Fruit fly (Drosophila melanogaster) whole organism, embryonic: Measurements from ENCODE around the gene Nelf-E.

Source experiments
- Asciz ChIP-seq: fragments of 200-800 bp; sonication (Bioruptor generic); optimal IDR thresholded peaks from 2 replicates; lab custom pipeline; 2017; ENCODE audit warnings: missing biosample characterization, mild to moderate bottlenecking, missing genetic modification characterization, missing genetic modification reagents
- Bteb2 ChIP-seq: fragments of 200-800 bp; sonication (Bioruptor generic); optimal IDR thresholded peaks from 2 replicates; lab custom pipeline; 2016; ENCODE audit warnings: missing biosample characterization, missing genetic modification characterization
- CG10654 ChIP-seq: fragments of 200-800 bp; sonication (Bioruptor generic); optimal IDR thresholded peaks from 2 replicates; lab custom pipeline; 2016; ENCODE audit warnings: missing biosample characterization, missing genetic modification characterization
- CG11085 ChIP-seq: fragments of 200-800 bp; sonication (Bioruptor generic); IDR thresholded peaks from 2 replicates; pipeline ENCODE4 v1.3.6; 2022; ENCODE audit warnings: missing biosample characterization, missing genetic modification characterization
- CG11247 ChIP-seq: fragments of 200-800 bp; sonication (Bioruptor generic); IDR thresholded peaks from 2 replicates; pipeline ENCODE4 v1.3.6; 2022; ENCODE audit warnings: missing biosample characterization, missing genetic modification characterization
- CG11560 ChIP-seq: fragments of 200-800 bp; sonication (Bioruptor generic); IDR thresholded peaks from 3 replicates; pipeline ENCODE4 v1.3.6; 2022; ENCODE audit warnings: missing biosample characterization, missing genetic modification characterization
- CG12104 ChIP-seq: fragments of 200-800 bp; sonication (Bioruptor generic); optimal IDR thresholded peaks from 3 replicates; lab custom pipeline; 2016; ENCODE audit warnings: missing biosample characterization, missing genetic modification characterization
- CG12155 ChIP-seq: fragments of 200-800 bp; sonication (Bioruptor generic); optimal IDR thresholded peaks from 3 replicates; lab custom pipeline; 2016; ENCODE audit warnings: missing biosample characterization, missing genetic modification characterization
- CG14014 ChIP-seq: fragments of 200-800 bp; sonication (Bioruptor generic); IDR thresholded peaks from 2 replicates; pipeline ENCODE4 v1.3.6; 2022; ENCODE audit warnings: missing biosample characterization, missing genetic modification characterization
- CG14710 ChIP-seq: fragments of 200-800 bp; sonication (Bioruptor generic); optimal IDR thresholded peaks from 3 replicates; lab custom pipeline; 2019; ENCODE audit warnings: missing biosample characterization, mild to moderate bottlenecking, missing genetic modification characterization, moderate library complexity
- CG15514 ChIP-seq: fragments of 200-800 bp; sonication (Bioruptor generic); optimal IDR thresholded peaks from 3 replicates; lab custom pipeline; 2017; ENCODE audit warnings: missing biosample characterization, missing genetic modification characterization, mild to moderate bottlenecking, moderate library complexity, missing genetic modification reagents
- CG17186 ChIP-seq: fragments of 200-800 bp; sonication (Bioruptor generic); optimal IDR thresholded peaks from 3 replicates; lab custom pipeline; 2017; ENCODE audit warnings: missing biosample characterization, missing genetic modification reagents, missing genetic modification characterization
- CG18764 ChIP-seq: fragments of 200-800 bp; sonication (Bioruptor generic); optimal IDR thresholded peaks from 3 replicates; lab custom pipeline; 2016; ENCODE audit warnings: missing biosample characterization, missing genetic modification characterization
- CG2129 ChIP-seq: fragments of 200-800 bp; sonication (Bioruptor generic); IDR thresholded peaks from 2 replicates; pipeline ENCODE4 v1.3.6; 2022; ENCODE audit warnings: missing biosample characterization, missing genetic modification characterization; ENCODE audit not compliant: partially characterized antibody
- CG3281 ChIP-seq: fragments of 200-800 bp; sonication (Bioruptor generic); optimal IDR thresholded peaks from 3 replicates; lab custom pipeline; 2017; ENCODE audit warnings: missing biosample characterization, mild to moderate bottlenecking, missing genetic modification characterization
- CG34376 ChIP-seq: fragments of 200-800 bp; sonication (Bioruptor generic); optimal IDR thresholded peaks from 2 replicates; lab custom pipeline; 2018; ENCODE audit warnings: missing biosample characterization, mild to moderate bottlenecking, missing genetic modification characterization
- CG34422 ChIP-seq: fragments of 200-800 bp; sonication (Bioruptor generic); IDR thresholded peaks from 3 replicates; pipeline ENCODE4 v1.3.6; 2022; ENCODE audit warnings: missing biosample characterization, missing genetic modification characterization
- CG5953 ChIP-seq: fragments of 200-800 bp; sonication (Bioruptor generic); IDR thresholded peaks from 2 replicates; pipeline ENCODE4 v1.3.6; 2022; ENCODE audit warnings: missing biosample characterization, missing genetic modification characterization
- CG7556 ChIP-seq: fragments of 200-800 bp; sonication (Bioruptor generic); optimal IDR thresholded peaks from 2 replicates; lab custom pipeline; 2017; ENCODE audit warnings: missing biosample characterization, mild to moderate bottlenecking, missing genetic modification characterization
- CG7786 ChIP-seq: fragments of 200-800 bp; sonication (Bioruptor generic); optimal IDR thresholded peaks from 2 replicates; lab custom pipeline; 2016; ENCODE audit warnings: missing biosample characterization, missing genetic modification characterization
- CHES-1-like ChIP-seq: fragments of 200-800 bp; sonication (Bioruptor generic); optimal IDR thresholded peaks from 2 replicates; lab custom pipeline; 2016; ENCODE audit warnings: missing biosample characterization, missing genetic modification characterization
- CkIIα-i1 ChIP-seq: fragments of 200-800 bp; sonication (Bioruptor generic); IDR thresholded peaks from 2 replicates; pipeline ENCODE4 v1.3.6; 2022; ENCODE audit warnings: missing biosample characterization, missing genetic modification characterization
- D19B ChIP-seq: fragments of 200-800 bp; sonication (Bioruptor generic); optimal IDR thresholded peaks from 2 replicates; lab custom pipeline; 2017; ENCODE audit warnings: missing biosample characterization, mild to moderate bottlenecking, missing genetic modification characterization
- Dek ChIP-seq: fragments of 200-800 bp; sonication (Bioruptor generic); optimal IDR thresholded peaks from 3 replicates; lab custom pipeline; 2019; ENCODE audit warnings: missing biosample characterization, mild to moderate bottlenecking, missing genetic modification characterization, moderate library complexity
- Doc3 ChIP-seq: fragments of 200-800 bp; sonication (Bioruptor generic); IDR thresholded peaks from 3 replicates; pipeline ENCODE4 v1.3.6; 2022; ENCODE audit warnings: missing biosample characterization, missing genetic modification characterization; ENCODE audit not compliant: partially characterized antibody
- Dref ChIP-seq: fragments of 200-800 bp; sonication (Bioruptor generic); IDR thresholded peaks from 2 replicates; pipeline ENCODE4 v1.3.6; 2022; ENCODE audit warnings: missing biosample characterization, missing genetic modification characterization
- Ets97D ChIP-seq: fragments of 200-800 bp; sonication (Bioruptor generic); optimal IDR thresholded peaks from 3 replicates; lab custom pipeline; 2016; ENCODE audit warnings: missing biosample characterization, missing genetic modification characterization
- Mrtf ChIP-seq: fragments of 200-800 bp; sonication (Bioruptor generic); IDR thresholded peaks from 3 replicates; pipeline ENCODE4 v1.3.6; 2022; ENCODE audit warnings: missing biosample characterization, missing genetic modification characterization
- NK7.1 ChIP-seq: fragments of 200-800 bp; sonication (Bioruptor generic); optimal IDR thresholded peaks from 3 replicates; lab custom pipeline; 2016; ENCODE audit warnings: missing biosample characterization, missing genetic modification characterization
- NfI ChIP-seq: fragments of 200-800 bp; sonication (Bioruptor generic); optimal IDR thresholded peaks from 3 replicates; lab custom pipeline; 2018; ENCODE audit warnings: missing biosample characterization, mild to moderate bottlenecking, missing genetic modification characterization, moderate library complexity
- abd-A ChIP-seq: fragments of 200-800 bp; sonication (Bioruptor generic); optimal IDR thresholded peaks from 3 replicates; lab custom pipeline; 2019; ENCODE audit warnings: missing biosample characterization, mild to moderate bottlenecking, missing genetic modification characterization, moderate library complexity
- ash1 ChIP-seq: fragments of 200-800 bp; sonication (Bioruptor generic); optimal IDR thresholded peaks from 2 replicates; lab custom pipeline; 2018; ENCODE audit warnings: missing biosample characterization, mild to moderate bottlenecking, missing genetic modification characterization
- cas ChIP-seq: fragments of 200-800 bp; sonication (Bioruptor generic); IDR thresholded peaks from 2 replicates; pipeline ENCODE4 v1.3.6; 2022; ENCODE audit warnings: missing biosample characterization, missing genetic modification characterization
- chinmo ChIP-seq: fragments of 200-800 bp; sonication (Bioruptor generic); IDR thresholded peaks from 4 replicates; pipeline ENCODE4 v1.3.6; 2022; ENCODE audit warnings: missing biosample characterization, missing genetic modification characterization; ENCODE audit not compliant: partially characterized antibody
- corto ChIP-seq: fragments of 200-800 bp; sonication (Bioruptor generic); optimal IDR thresholded peaks from 2 replicates; lab custom pipeline; 2016; ENCODE audit warnings: missing biosample characterization, mild to moderate bottlenecking, missing genetic modification characterization, moderate library complexity
- disco-r ChIP-seq: fragments of 200-800 bp; sonication (Bioruptor generic); optimal IDR thresholded peaks from 2 replicates; lab custom pipeline; 2016; ENCODE audit warnings: missing biosample characterization, missing genetic modification characterization
- gce ChIP-seq: fragments of 200-800 bp; sonication (Bioruptor generic); IDR thresholded peaks from 3 replicates; pipeline ENCODE4 v1.3.6; 2022; ENCODE audit warnings: missing biosample characterization, missing genetic modification characterization
- gcm ChIP-seq: fragments of 200-800 bp; sonication (Bioruptor generic); optimal IDR thresholded peaks from 2 replicates; lab custom pipeline; 2019; ENCODE audit warnings: missing biosample characterization, mild to moderate bottlenecking, missing genetic modification characterization, moderate library complexity
- h ChIP-seq: fragments of >200 bp; optimal IDR thresholded peaks from 2 replicates; lab custom pipeline; 2017
- hkb ChIP-seq, 2 experiments: fragments of 200-800 bp in 1 of 2; fragments of >200 bp in 1 of 2; sonication (Bioruptor generic) in 1 of 2; IDR thresholded peaks in 1 of 2; optimal IDR thresholded peaks in 1 of 2; 2 replicates each; pipeline versions ENCODE4 v1.3.6 to Lab custom; 2017 to 2022; ENCODE audit warnings: missing biosample characterization in 1 of 2, missing genetic modification characterization in 1 of 2
- jing ChIP-seq: fragments of 200-800 bp; sonication (Bioruptor generic); optimal IDR thresholded peaks from 2 replicates; lab custom pipeline; 2018; ENCODE audit warnings: missing biosample characterization, mild to moderate bottlenecking, missing genetic modification characterization
- mam ChIP-seq: fragments of 200-800 bp; sonication (Bioruptor generic); optimal IDR thresholded peaks from 3 replicates; lab custom pipeline; 2016; ENCODE audit warnings: missing biosample characterization, missing genetic modification characterization
- scrt ChIP-seq: fragments of 200-800 bp; sonication (Bioruptor generic); optimal IDR thresholded peaks from 2 replicates; lab custom pipeline; 2018; ENCODE audit warnings: missing biosample characterization, mild to moderate bottlenecking, missing genetic modification characterization, moderate library complexity
- sima ChIP-seq: fragments of 200-800 bp; sonication (Bioruptor generic); optimal IDR thresholded peaks from 2 replicates; lab custom pipeline; 2016; ENCODE audit warnings: missing biosample characterization, missing genetic modification characterization
- slp2 ChIP-seq: fragments of 200-800 bp; sonication (Bioruptor generic); optimal IDR thresholded peaks from 2 replicates; lab custom pipeline; 2016; ENCODE audit warnings: missing biosample characterization, missing genetic modification characterization
- sug ChIP-seq: fragments of 200-800 bp; optimal IDR thresholded peaks from 2 replicates; lab custom pipeline; 2019; ENCODE audit warnings: missing biosample characterization, mild to moderate bottlenecking, missing genetic modification characterization, moderate library complexity
- tap ChIP-seq: fragments of 200-800 bp; optimal IDR thresholded peaks from 3 replicates; lab custom pipeline; 2019; ENCODE audit warnings: missing biosample characterization, mild to moderate bottlenecking, missing genetic modification characterization, moderate library complexity
- toy ChIP-seq: fragments of 200-800 bp; sonication (Bioruptor generic); IDR thresholded peaks from 2 replicates; pipeline ENCODE4 v1.3.6; 2022; ENCODE audit warnings: missing biosample characterization, missing genetic modification characterization
- trem ChIP-seq: fragments of 200-800 bp; optimal IDR thresholded peaks from 3 replicates; lab custom pipeline; 2019; ENCODE audit warnings: missing biosample characterization, mild to moderate bottlenecking, missing genetic modification characterization, moderate library complexity
- tup ChIP-seq: fragments of 200-800 bp; sonication (Bioruptor generic); optimal IDR thresholded peaks from 2 replicates; lab custom pipeline; 2016; ENCODE audit warnings: missing biosample characterization, mild to moderate bottlenecking, missing genetic modification characterization, moderate library complexity
- zfh1 ChIP-seq: fragments of 200-800 bp; sonication (Bioruptor generic); IDR thresholded peaks from 3 replicates; pipeline ENCODE4 v1.3.6; 2022; ENCODE audit warnings: missing biosample characterization, missing genetic modification characterization

Nelf-E gene

DNA sequence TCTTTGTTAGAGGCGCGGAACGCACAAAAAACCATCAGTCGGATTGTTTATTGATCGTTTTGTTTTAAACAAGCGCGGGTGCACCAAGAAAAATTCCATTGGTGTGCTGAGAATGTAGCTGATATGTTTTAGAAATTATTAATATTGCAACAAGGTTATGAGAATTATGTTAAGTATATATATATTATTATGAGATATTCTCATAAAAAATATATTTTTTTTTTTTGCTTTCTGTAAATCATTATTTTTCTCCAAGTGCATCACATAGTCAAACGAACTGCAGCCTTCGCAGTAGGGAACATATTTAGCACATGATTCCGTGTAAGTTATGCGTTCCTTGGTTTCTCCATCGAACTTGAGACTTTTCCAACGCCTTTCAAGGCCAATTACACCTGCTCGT is 28.3 kb upstream of the Nelf-E start (continued):
- TF ChIP-seq Doc3 (GFP tag; lab: Robert Waterston, UW) (no peak), sug (tag; lab: Kevin White, UChicago) (peak; percentile 29), CkIIα-i1 (GFP tag; lab: Robert Waterston, UW) (no peak), CG7786 (GFP tag; lab: Kevin White, UChicago) (no peak), CG11560 (tag; lab: Robert Waterston, UW) (peak; percentile 48; the same call in 1 of the 3 replicates), Asciz (peak; percentile 49), NfI (GFP tag; lab: Kevin White, UChicago) (peak; percentile 8), CG34376 (GFP tag; lab: Kevin White, UChicago) (no peak), hkb (optimal IDR thresholded peaks at IDR 0.05; lab: Kevin White, UChicago) (no peak), hkb (GFP tag; IDR thresholded peaks at IDR 0.05; lab: Robert Waterston, UW) (peak; percentile 86), mam (GFP tag; lab: Kevin White, UChicago) (no peak), CG34422 (GFP tag; lab: Robert Waterston, UW) (peak; percentile 82), CG18764 (GFP tag; lab: Kevin White, UChicago) (peak; percentile 19), CG14014 (GFP tag; lab: Robert Waterston, UW) (no peak), tap (peak; percentile 58), trem (tag; lab: Kevin White, UChicago) (peak; percentile 58), CG11085 (GFP tag; lab: Robert Waterston, UW) (peak; percentile 57; the same call in 1 of the 2 replicates), Dek (tag; lab: Kevin White, UChicago) (peak; percentile 42), h (lab: Kevin White, UChicago) (no peak), Ets97D (GFP tag; lab: Kevin White, UChicago) (no peak), toy (GFP tag; lab: Robert Waterston, UW) (peak; percentile 60; the same call in 1 of the 2 replicates), NK7.1 (GFP tag; lab: Kevin White, UChicago) (no peak), CHES-1-like (GFP tag; lab: Kevin White, UChicago) (no peak), Bteb2 (GFP tag; lab: Kevin White, UChicago) (no peak), cas (GFP tag; lab: Robert Waterston, UW) (0 out of 2 replicates have a peak, but pooled peaks have one; percentile 11), scrt (GFP tag; lab: Kevin White, UChicago) (no peak), CG14710 (tag; lab: Kevin White, UChicago) (peak; percentile 72), corto (no peak), D19B (GFP tag; lab: Kevin White, UChicago) (peak; percentile 1), CG15514 (GFP tag; lab: Kevin White, UChicago) (peak; percentile 12), CG10654 (GFP tag; lab: Kevin White, UChicago) (peak; percentile 40), CG3281 (GFP tag; lab: Kevin White, UChicago) (peak; percentile 55), CG11247 (peak; percentile 57), zfh1 (GFP tag; lab: Robert Waterston, UW) (peak; percentile 72), CG12155 (GFP tag; lab: Kevin White, UChicago) (no peak), CG2129 (GFP tag; lab: Robert Waterston, UW) (no peak), CG5953 (peak; percentile 30; the same call in 1 of the 2 replicates), slp2 (GFP tag; lab: Kevin White, UChicago) (no peak), sima (GFP tag; lab: Kevin White, UChicago) (no peak), CG17186 (no peak), Dref (no peak), abd-A (tag; lab: Kevin White, UChicago) (peak; percentile 59), tup (no peak), gcm (peak; percentile 37), Mrtf (peak; percentile 58; the same call in 2 of the 3 replicates), chinmo (GFP tag; lab: Robert Waterston, UW) (no peak), jing (GFP tag; lab: Kevin White, UChicago) (no peak), disco-r (GFP tag; lab: Kevin White, UChicago) (no peak), gce (GFP tag; lab: Robert Waterston, UW) (peak; percentile 65; the same call in 1 of the 3 replicates), CG12104 (GFP tag; lab: Kevin White, UChicago) (peak; percentile 34), CG7556 (peak; percentile 38), ash1 (no peak)
